Fruit fly (Drosophila melanogaster) whole organism, embryonic: ENCODE data around the gene Bx.

ENCODE experiments used
- C15 ChIP-seq: fragments of 200-800 bp; sonication (Bioruptor generic); IDR thresholded peaks from 3 replicates; pipeline ENCODE4 v1.3.6; 2022; ENCODE audit warnings: missing biosample characterization, missing genetic modification characterization
- CG10209 ChIP-seq: fragments of 200-800 bp; sonication (Bioruptor generic); optimal IDR thresholded peaks from 3 replicates; lab custom pipeline; 2017; ENCODE audit warnings: missing biosample characterization, mild to moderate bottlenecking, missing genetic modification characterization, missing genetic modification reagents
- CG11247 ChIP-seq: fragments of 200-800 bp; sonication (Bioruptor generic); IDR thresholded peaks from 2 replicates; pipeline ENCODE4 v1.3.6; 2022; ENCODE audit warnings: missing biosample characterization, missing genetic modification characterization
- CG11695 ChIP-seq: fragments of 200-800 bp; sonication (Bioruptor generic); IDR thresholded peaks from 3 replicates; pipeline ENCODE4 v1.3.6; 2022; ENCODE audit warnings: missing biosample characterization, missing genetic modification characterization
- CG12219 ChIP-seq: fragments of 200-800 bp; sonication (Bioruptor generic); optimal IDR thresholded peaks from 3 replicates; lab custom pipeline; 2018; ENCODE audit warnings: missing biosample characterization, mild to moderate bottlenecking, missing genetic modification characterization
- CG12769 ChIP-seq: fragments of 200-800 bp; sonication (Bioruptor generic); optimal IDR thresholded peaks from 2 replicates; lab custom pipeline; 2019; ENCODE audit warnings: missing biosample characterization, mild to moderate bottlenecking, missing genetic modification characterization, moderate library complexity
- CG17359 ChIP-seq: fragments of 200-800 bp; sonication (Bioruptor generic); optimal IDR thresholded peaks from 3 replicates; lab custom pipeline; 2018; ENCODE audit warnings: missing biosample characterization, mild to moderate bottlenecking, missing genetic modification characterization, moderate library complexity
- CG18262 ChIP-seq: fragments of 200-800 bp; optimal IDR thresholded peaks from 3 replicates; lab custom pipeline; 2019; ENCODE audit warnings: missing biosample characterization, mild to moderate bottlenecking, missing genetic modification characterization, moderate library complexity
- CG33213 ChIP-seq: fragments of 200-800 bp; sonication (Bioruptor generic); optimal IDR thresholded peaks from 3 replicates; lab custom pipeline; 2016; ENCODE audit warnings: missing biosample characterization, missing genetic modification characterization
- CG3995 ChIP-seq: fragments of 200-800 bp; sonication (Bioruptor generic); optimal IDR thresholded peaks from 3 replicates; lab custom pipeline; 2016; ENCODE audit warnings: missing biosample characterization, missing genetic modification characterization
- CG5180 ChIP-seq: fragments of 200-800 bp; sonication (Bioruptor generic); optimal IDR thresholded peaks from 3 replicates; lab custom pipeline; 2017; ENCODE audit warnings: missing biosample characterization, missing genetic modification characterization, mild to moderate bottlenecking, moderate library complexity, missing genetic modification reagents
- CG6254 ChIP-seq: fragments of 200-800 bp; sonication (Bioruptor generic); optimal IDR thresholded peaks from 3 replicates; lab custom pipeline; 2017; ENCODE audit warnings: mild to moderate bottlenecking, missing biosample characterization, missing genetic modification reagents, missing genetic modification characterization
- CG6791 ChIP-seq: fragments of 200-800 bp; sonication (Bioruptor generic); IDR thresholded peaks from 3 replicates; pipeline ENCODE4 v1.3.6; 2022; ENCODE audit warnings: missing biosample characterization, missing genetic modification characterization; ENCODE audit not compliant: partially characterized antibody
- CG8924 ChIP-seq: fragments of 200-800 bp; optimal IDR thresholded peaks from 3 replicates; lab custom pipeline; 2019; ENCODE audit warnings: missing biosample characterization, mild to moderate bottlenecking, missing genetic modification characterization, moderate library complexity
- CG9437 ChIP-seq: fragments of 200-800 bp; sonication (Bioruptor generic); optimal IDR thresholded peaks from 2 replicates; lab custom pipeline; 2018; ENCODE audit warnings: missing biosample characterization, mild to moderate bottlenecking, missing genetic modification characterization
- D ChIP-seq, 2 experiments: fragments of 200-800 bp in 1 of 2; fragments of >200 bp in 1 of 2; sonication (Bioruptor generic) in 1 of 2; optimal IDR thresholded peaks; 2 replicates in 1 of 2; 3 replicates in 1 of 2; lab custom pipeline; 2017; ENCODE audit warnings: mild to moderate bottlenecking in 1 of 2, missing biosample characterization in 1 of 2, missing genetic modification characterization in 1 of 2, missing genetic modification reagents in 1 of 2
- Deaf1 ChIP-seq: fragments of 200-800 bp; optimal IDR thresholded peaks from 3 replicates; lab custom pipeline; 2019; ENCODE audit warnings: missing biosample characterization, mild to moderate bottlenecking, missing genetic modification characterization, moderate library complexity
- Dfd ChIP-seq, 2 experiments: fragments of >200 bp; optimal IDR thresholded peaks; 2 replicates each; lab custom pipeline; 2017; ENCODE audit warnings: missing biosample characterization in 2 of 2, missing genetic modification characterization in 2 of 2
- E2f1 ChIP-seq: fragments of 200-800 bp; sonication (Bioruptor generic); IDR thresholded peaks from 2 replicates; pipeline ENCODE4 v1.3.6; 2022; ENCODE audit warnings: missing biosample characterization, missing genetic modification characterization
- Hmr ChIP-seq: fragments of 200-800 bp; sonication (Bioruptor generic); optimal IDR thresholded peaks from 3 replicates; lab custom pipeline; 2017; ENCODE audit warnings: mild to moderate bottlenecking, missing biosample characterization, missing genetic modification reagents, missing genetic modification characterization
- Nf-YB ChIP-seq: fragments of 200-800 bp; sonication (Bioruptor generic); optimal IDR thresholded peaks from 3 replicates; lab custom pipeline; 2019; ENCODE audit warnings: missing biosample characterization, mild to moderate bottlenecking, missing genetic modification characterization, moderate library complexity
- Opbp ChIP-seq: fragments of 200-800 bp; sonication (Bioruptor generic); IDR thresholded peaks from 3 replicates; pipeline ENCODE4 v1.3.6; 2022; ENCODE audit warnings: missing biosample characterization, missing genetic modification characterization; ENCODE audit not compliant: partially characterized antibody
- Scr ChIP-seq: fragments of 200-800 bp; sonication (Bioruptor generic); IDR thresholded peaks from 2 replicates; pipeline ENCODE4 v1.3.6; 2022; ENCODE audit warnings: missing biosample characterization, missing genetic modification characterization; ENCODE audit not compliant: partially characterized antibody
- Stat92E ChIP-seq, 3 experiments: fragments of >200 bp in 2 of 3; fragments of 200-800 bp in 1 of 3; sonication (Bioruptor generic) in 1 of 3; optimal IDR thresholded peaks; 2 replicates each; lab custom pipeline; 2017 to 2019; ENCODE audit warnings: missing biosample characterization in 3 of 3, missing genetic modification characterization in 3 of 3, mild to moderate bottlenecking in 1 of 3, moderate library complexity in 1 of 3
- YL-1 ChIP-seq: fragments of 200-800 bp; sonication (Bioruptor generic); optimal IDR thresholded peaks from 3 replicates; lab custom pipeline; 2017; ENCODE audit warnings: missing biosample characterization, mild to moderate bottlenecking, missing genetic modification characterization
- bcd ChIP-seq: fragments of 200-800 bp; sonication (Bioruptor generic); optimal IDR thresholded peaks from 2 replicates; lab custom pipeline; 2017; ENCODE audit warnings: missing biosample characterization, mild to moderate bottlenecking, missing genetic modification characterization
- da ChIP-seq: fragments of 200-800 bp; sonication (Bioruptor generic); optimal IDR thresholded peaks from 2 replicates; lab custom pipeline; 2016; ENCODE audit warnings: missing biosample characterization, missing genetic modification characterization
- gcm ChIP-seq: fragments of 200-800 bp; sonication (Bioruptor generic); optimal IDR thresholded peaks from 2 replicates; lab custom pipeline; 2019; ENCODE audit warnings: missing biosample characterization, mild to moderate bottlenecking, missing genetic modification characterization, moderate library complexity
- gem ChIP-seq: fragments of 200-800 bp; sonication (Bioruptor generic); optimal IDR thresholded peaks from 2 replicates; lab custom pipeline; 2019; ENCODE audit warnings: missing biosample characterization, mild to moderate bottlenecking, missing genetic modification characterization, moderate library complexity
- gfzf ChIP-seq: fragments of 200-800 bp; sonication (Bioruptor generic); optimal IDR thresholded peaks from 2 replicates; lab custom pipeline; 2016; ENCODE audit warnings: missing biosample characterization, mild to moderate bottlenecking, missing genetic modification characterization, moderate library complexity
- gsb ChIP-seq: fragments of 200-800 bp; sonication (Bioruptor generic); IDR thresholded peaks from 2 replicates; pipeline ENCODE4 v1.3.6; 2022; ENCODE audit warnings: missing biosample characterization, missing genetic modification characterization
- gsb-n ChIP-seq: fragments of 200-800 bp; sonication (Bioruptor generic); optimal IDR thresholded peaks from 3 replicates; lab custom pipeline; 2018; ENCODE audit warnings: missing biosample characterization, mild to moderate bottlenecking, missing genetic modification characterization
- h ChIP-seq: fragments of >200 bp; optimal IDR thresholded peaks from 2 replicates; lab custom pipeline; 2017
- kni ChIP-seq: fragments of 200-800 bp; sonication (Bioruptor generic); optimal IDR thresholded peaks from 3 replicates; lab custom pipeline; 2017; ENCODE audit warnings: mild to moderate bottlenecking, missing biosample characterization, missing genetic modification reagents, missing genetic modification characterization
- mam ChIP-seq: fragments of 200-800 bp; sonication (Bioruptor generic); optimal IDR thresholded peaks from 3 replicates; lab custom pipeline; 2016; ENCODE audit warnings: missing biosample characterization, missing genetic modification characterization
- sens-2 ChIP-seq: fragments of 200-800 bp; sonication (Bioruptor generic); IDR thresholded peaks from 2 replicates; pipeline ENCODE4 v1.3.6; 2022; ENCODE audit warnings: missing biosample characterization, missing genetic modification characterization
- unc-4 ChIP-seq: fragments of 200-800 bp; sonication (Bioruptor generic); IDR thresholded peaks from 2 replicates; pipeline ENCODE4 v1.3.6; 2022; ENCODE audit warnings: missing biosample characterization, missing genetic modification characterization; ENCODE audit not compliant: partially characterized antibody
- vvl ChIP-seq: fragments of 200-800 bp; sonication (Bioruptor generic); IDR thresholded peaks from 2 replicates; pipeline ENCODE4 v1.3.6; 2022; ENCODE audit warnings: missing biosample characterization, missing genetic modification characterization

Bx gene

dm6 chrX:18504948-18505597 lies 10.2 kb upstream of the Bx start, which contains the start of gene Wnt5 (continued):
- 0 out of 3 replicates have a peak, but pooled peaks have one; percentile 50 for TF ChIP-seq Opbp (GFP tag; lab: Robert Waterston, UW)
- no peak for TF ChIP-seq CG9437 (GFP tag; lab: Kevin White, UChicago)
- TF ChIP-seq CG12219 = no peak
- TF ChIP-seq Hmr = no peak
- no peak for TF ChIP-seq Scr (GFP tag; lab: Robert Waterston, UW)
- peak; percentile 17 for TF ChIP-seq CG17359
- TF ChIP-seq bcd (GFP tag; lab: Kevin White, UChicago) = no peak
- TF ChIP-seq da (GFP tag; lab: Kevin White, UChicago) = no peak
- no peak for TF ChIP-seq sens-2
- no peak for TF ChIP-seq CG33213
- TF ChIP-seq h = no peak
- TF ChIP-seq mam = no peak
- no peak for TF ChIP-seq CG12769 (tag; lab: Kevin White, UChicago)
- TF ChIP-seq YL-1 (GFP tag; lab: Kevin White, UChicago) = peak; percentile 43
- TF ChIP-seq gsb (GFP tag; lab: Robert Waterston, UW) = no peak
- peak; percentile 4 for TF ChIP-seq gfzf (GFP tag; lab: Kevin White, UChicago)
- no peak for TF ChIP-seq Dfd (GFP tag; optimal IDR thresholded peaks at IDR 0.05; lab: Kevin White, UChicago)
- TF ChIP-seq CG5180 (GFP tag; lab: Kevin White, UChicago) = peak; percentile 97
- peak; percentile 92 for TF ChIP-seq Deaf1
- peak; percentile 11 for TF ChIP-seq gcm (GFP tag; lab: Kevin White, UChicago)
- peak; percentile 4 for TF ChIP-seq Nf-YB (GFP tag; lab: Kevin White, UChicago)
- TF ChIP-seq Stat92E (GFP tag; optimal IDR thresholded peaks at IDR 0.05; lab: Kevin White, UChicago) = peak in 1 of 3 experiments; percentile 61
- TF ChIP-seq vvl (GFP tag; lab: Robert Waterston, UW) = peak; percentile 68; the same call in 1 of the 2 replicates
- TF ChIP-seq gsb-n (tag; lab: Kevin White, UChicago) = peak; percentile 62
- no peak for TF ChIP-seq CG3995 (GFP tag; lab: Kevin White, UChicago)
- no peak for TF ChIP-seq unc-4 (GFP tag; lab: Robert Waterston, UW)
- TF ChIP-seq D (optimal IDR thresholded peaks at IDR 0.05; lab: Kevin White, UChicago) = no peak
- TF ChIP-seq D (GFP tag; optimal IDR thresholded peaks at IDR 0.05; lab: Kevin White, UChicago) = peak; percentile 2
- no peak for TF ChIP-seq C15 (GFP tag; lab: Robert Waterston, UW)
- TF ChIP-seq gem = no peak
- TF ChIP-seq kni (GFP tag; lab: Kevin White, UChicago) = peak; percentile 47
- no peak for TF ChIP-seq CG11695 (GFP tag; lab: Robert Waterston, UW)
- no peak for TF ChIP-seq E2f1 (GFP tag; lab: Robert Waterston, UW)
- TF ChIP-seq CG8924 (tag; lab: Kevin White, UChicago) = peak; percentile 66
- peak; percentile 55 for TF ChIP-seq CG11247
- TF ChIP-seq CG6791 (GFP tag; lab: Robert Waterston, UW) = 0 out of 3 replicates have a peak, but pooled peaks have one; percentile 22
- TF ChIP-seq CG18262 = peak; percentile 12
- no peak for TF ChIP-seq CG6254 (GFP tag; lab: Kevin White, UChicago)
- TF ChIP-seq CG10209 (GFP tag; lab: Kevin White, UChicago) = no peak
- TF ChIP-seq, all 482 proteins: peak for 74
